Fruit fly (Drosophila melanogaster) whole organism, embryonic: ENCODE results near the gene sdt.
A peak's percentile ranks its signal among the peaks of the same experiment; 100 is the strongest.

Experiments used
- CG12155 ChIP-seq: fragments of 200-800 bp; sonication (Bioruptor generic); optimal IDR thresholded peaks from 3 replicates; lab custom pipeline; 2016; ENCODE audit warnings: missing biosample characterization, missing genetic modification characterization
- CG12219 ChIP-seq: fragments of 200-800 bp; sonication (Bioruptor generic); optimal IDR thresholded peaks from 3 replicates; lab custom pipeline; 2018; ENCODE audit warnings: missing biosample characterization, mild to moderate bottlenecking, missing genetic modification characterization
- CG1233 ChIP-seq: fragments of 200-800 bp; sonication (Bioruptor generic); optimal IDR thresholded peaks from 4 replicates; lab custom pipeline; 2018; ENCODE audit warnings: missing biosample characterization, mild to moderate bottlenecking, missing genetic modification characterization
- CG14710 ChIP-seq: fragments of 200-800 bp; sonication (Bioruptor generic); optimal IDR thresholded peaks from 3 replicates; lab custom pipeline; 2019; ENCODE audit warnings: missing biosample characterization, mild to moderate bottlenecking, missing genetic modification characterization, moderate library complexity
- CG15269 ChIP-seq: fragments of 200-800 bp; sonication (Bioruptor generic); optimal IDR thresholded peaks from 2 replicates; lab custom pipeline; 2018; ENCODE audit warnings: missing biosample characterization, mild to moderate bottlenecking, missing genetic modification characterization, moderate library complexity
- CG17328 ChIP-seq: fragments of 200-800 bp; sonication (Bioruptor generic); IDR thresholded peaks from 2 replicates; pipeline ENCODE4 v1.3.6; 2022; ENCODE audit warnings: missing biosample characterization, missing genetic modification characterization
- CG18262 ChIP-seq: fragments of 200-800 bp; optimal IDR thresholded peaks from 3 replicates; lab custom pipeline; 2019; ENCODE audit warnings: missing biosample characterization, mild to moderate bottlenecking, missing genetic modification characterization, moderate library complexity
- CG5180 ChIP-seq: fragments of 200-800 bp; sonication (Bioruptor generic); optimal IDR thresholded peaks from 3 replicates; lab custom pipeline; 2017; ENCODE audit warnings: missing biosample characterization, missing genetic modification characterization, mild to moderate bottlenecking, moderate library complexity, missing genetic modification reagents
- CG6175 ChIP-seq: fragments of 200-800 bp; sonication (Bioruptor generic); IDR thresholded peaks from 3 replicates; pipeline ENCODE4 v1.3.6; 2022; ENCODE audit warnings: missing biosample characterization, missing genetic modification characterization
- CG8281 ChIP-seq: fragments of 200-800 bp; sonication (Bioruptor generic); optimal IDR thresholded peaks from 2 replicates; lab custom pipeline; 2018; ENCODE audit warnings: missing biosample characterization, mild to moderate bottlenecking, missing genetic modification characterization, moderate library complexity
- CG8388 ChIP-seq: fragments of 200-800 bp; sonication (Bioruptor generic); optimal IDR thresholded peaks from 2 replicates; lab custom pipeline; 2019; ENCODE audit warnings: missing biosample characterization, mild to moderate bottlenecking, missing genetic modification characterization, moderate library complexity
- Drgx ChIP-seq: fragments of 200-800 bp; sonication (Bioruptor generic); IDR thresholded peaks from 2 replicates; pipeline ENCODE4 v1.3.6; 2022; ENCODE audit warnings: missing biosample characterization, missing genetic modification characterization
- Fer1 ChIP-seq: fragments of 200-800 bp; sonication (Bioruptor generic); optimal IDR thresholded peaks from 2 replicates; lab custom pipeline; 2017; ENCODE audit warnings: missing biosample characterization, mild to moderate bottlenecking, missing genetic modification characterization
- Fer2 ChIP-seq: fragments of 200-800 bp; sonication (Bioruptor generic); optimal IDR thresholded peaks from 2 replicates; lab custom pipeline; 2018; ENCODE audit warnings: missing biosample characterization, mild to moderate bottlenecking, missing genetic modification characterization, moderate library complexity
- Gug ChIP-seq: fragments of 200-800 bp; sonication (Bioruptor generic); IDR thresholded peaks from 4 replicates; pipeline ENCODE4 v1.3.6; 2022; ENCODE audit warnings: missing biosample characterization, missing genetic modification characterization
- HHEX ChIP-seq: fragments of 200-800 bp; sonication (Bioruptor generic); optimal IDR thresholded peaks from 3 replicates; lab custom pipeline; 2017; ENCODE audit warnings: missing biosample characterization, mild to moderate bottlenecking, missing genetic modification characterization, missing genetic modification reagents
- HLH3B ChIP-seq: fragments of 200-800 bp; sonication (Bioruptor generic); IDR thresholded peaks from 2 replicates; pipeline ENCODE4 v1.3.6; 2022; ENCODE audit warnings: missing biosample characterization, missing genetic modification characterization
- HLH4C ChIP-seq: fragments of 200-800 bp; sonication (Bioruptor generic); IDR thresholded peaks from 3 replicates; pipeline ENCODE4 v1.3.6; 2022; ENCODE audit warnings: missing biosample characterization, missing genetic modification characterization; ENCODE audit not compliant: partially characterized antibody
- Lpt ChIP-seq: fragments of >200 bp; optimal IDR thresholded peaks from 2 replicates; lab custom pipeline; 2018; ENCODE audit warnings: missing biosample characterization, missing genetic modification characterization
- MESR4 ChIP-seq: fragments of 200-800 bp; sonication (Bioruptor generic); optimal IDR thresholded peaks from 2 replicates; lab custom pipeline; 2018; ENCODE audit warnings: missing biosample characterization, mild to moderate bottlenecking, missing genetic modification characterization, moderate library complexity
- Med ChIP-seq: fragments of 200-800 bp; sonication (Bioruptor generic); peaks from one replicate; lab custom pipeline; 2016; ENCODE audit warnings: missing biosample characterization, missing genetic modification characterization, mild to moderate bottlenecking, inconsistent platforms, moderate library complexity
- Opbp ChIP-seq: fragments of 200-800 bp; sonication (Bioruptor generic); IDR thresholded peaks from 3 replicates; pipeline ENCODE4 v1.3.6; 2022; ENCODE audit warnings: missing biosample characterization, missing genetic modification characterization; ENCODE audit not compliant: partially characterized antibody
- PHDP ChIP-seq: fragments of 200-800 bp; sonication (Bioruptor generic); optimal IDR thresholded peaks from 3 replicates; lab custom pipeline; 2018; ENCODE audit warnings: missing biosample characterization, mild to moderate bottlenecking, missing genetic modification characterization, moderate library complexity
- Ptx1 ChIP-seq: fragments of 200-800 bp; sonication (Bioruptor generic); IDR thresholded peaks from 2 replicates; pipeline ENCODE4 v1.3.6; 2022; ENCODE audit warnings: missing biosample characterization, missing genetic modification characterization
- Ravus ChIP-seq: fragments of 200-800 bp; sonication (Bioruptor generic); IDR thresholded peaks from 2 replicates; pipeline ENCODE4 v1.3.6; 2022; ENCODE audit warnings: missing biosample characterization, missing genetic modification characterization
- Rx ChIP-seq: fragments of 200-800 bp; sonication (Bioruptor generic); IDR thresholded peaks from 2 replicates; pipeline ENCODE4 v1.3.6; 2022; ENCODE audit warnings: missing biosample characterization, missing genetic modification characterization
- Sry-δ ChIP-seq: fragments of 200-800 bp; sonication (Bioruptor generic); optimal IDR thresholded peaks from 2 replicates; lab custom pipeline; 2016; ENCODE audit warnings: missing biosample characterization, missing genetic modification characterization
- ac ChIP-seq: fragments of 200-800 bp; sonication (Bioruptor generic); optimal IDR thresholded peaks from 3 replicates; lab custom pipeline; 2017; ENCODE audit warnings: missing biosample characterization, mild to moderate bottlenecking, missing genetic modification characterization
- aop ChIP-seq: fragments of 200-800 bp; sonication (Bioruptor generic); IDR thresholded peaks from 2 replicates; pipeline ENCODE4 v1.3.6; 2022; ENCODE audit warnings: missing biosample characterization, missing genetic modification characterization
- bcd ChIP-seq: fragments of 200-800 bp; sonication (Bioruptor generic); optimal IDR thresholded peaks from 2 replicates; lab custom pipeline; 2017; ENCODE audit warnings: missing biosample characterization, mild to moderate bottlenecking, missing genetic modification characterization
- esg ChIP-seq: fragments of 200-800 bp; sonication (Bioruptor generic); conservative IDR thresholded peaks from 2 replicates; pipeline ENCODE4 v1.3.6; 2022; ENCODE audit warnings: missing biosample characterization, missing genetic modification characterization
- fd96Cb ChIP-seq: fragments of 200-800 bp; sonication (Bioruptor generic); optimal IDR thresholded peaks from 2 replicates; lab custom pipeline; 2018; ENCODE audit warnings: missing biosample characterization, mild to moderate bottlenecking, missing genetic modification characterization, moderate library complexity
- gem ChIP-seq: fragments of 200-800 bp; sonication (Bioruptor generic); optimal IDR thresholded peaks from 2 replicates; lab custom pipeline; 2019; ENCODE audit warnings: missing biosample characterization, mild to moderate bottlenecking, missing genetic modification characterization, moderate library complexity
- insv ChIP-seq, 2 experiments: fragments of 200-800 bp; sonication (Bioruptor generic); optimal IDR thresholded peaks; 3 replicates each; lab custom pipeline; 2016 to 2018; ENCODE audit warnings: missing biosample characterization in 2 of 2, missing genetic modification characterization in 2 of 2
- lmd ChIP-seq: fragments of 200-800 bp; sonication (Bioruptor generic); IDR thresholded peaks from 2 replicates; pipeline ENCODE4 v1.3.6; 2022; ENCODE audit warnings: missing biosample characterization, missing genetic modification characterization
- pb ChIP-seq: fragments of 200-800 bp; sonication (Bioruptor generic); optimal IDR thresholded peaks from 3 replicates; lab custom pipeline; 2016; ENCODE audit warnings: missing biosample characterization, missing genetic modification characterization
- phol ChIP-seq: fragments of 200-800 bp; sonication (Bioruptor generic); optimal IDR thresholded peaks from 3 replicates; lab custom pipeline; 2018; ENCODE audit warnings: missing biosample characterization, mild to moderate bottlenecking, missing genetic modification characterization, moderate library complexity
- prd ChIP-seq, 3 experiments: fragments of >200 bp in 2 of 3; fragments of 200-800 bp in 1 of 3; sonication (Bioruptor generic) in 1 of 3; optimal IDR thresholded peaks in 2 of 3; IDR thresholded peaks in 1 of 3; 2 replicates in 2 of 3; 3 replicates in 1 of 3; pipeline versions ENCODE4 v1.3.6 to Lab custom; 2017 to 2022; ENCODE audit warnings: missing biosample characterization in 1 of 3, missing genetic modification characterization in 1 of 3
- row ChIP-seq: fragments of 200-800 bp; sonication (Bioruptor generic); IDR thresholded peaks from 3 replicates; pipeline ENCODE4 v1.3.6; 2022; ENCODE audit warnings: missing biosample characterization, missing genetic modification characterization
- schlank ChIP-seq: fragments of 200-800 bp; sonication (Bioruptor generic); optimal IDR thresholded peaks from 2 replicates; lab custom pipeline; 2018; ENCODE audit warnings: missing biosample characterization, mild to moderate bottlenecking, missing genetic modification characterization
- scrt ChIP-seq: fragments of 200-800 bp; sonication (Bioruptor generic); optimal IDR thresholded peaks from 2 replicates; lab custom pipeline; 2018; ENCODE audit warnings: missing biosample characterization, mild to moderate bottlenecking, missing genetic modification characterization, moderate library complexity
- sens ChIP-seq: fragments of 200-800 bp; sonication (Bioruptor generic); peaks from one replicate; lab custom pipeline; 2016; ENCODE audit warnings: missing biosample characterization, missing genetic modification characterization
- seq ChIP-seq: fragments of 200-800 bp; sonication (Bioruptor generic); IDR thresholded peaks from 2 replicates; pipeline ENCODE4 v1.3.6; 2022; ENCODE audit warnings: missing biosample characterization, missing genetic modification characterization
- stc ChIP-seq: fragments of 200-800 bp; sonication (Bioruptor generic); IDR thresholded peaks from 2 replicates; pipeline ENCODE4 v1.3.6; 2022; ENCODE audit warnings: missing biosample characterization, missing genetic modification characterization
- tgo ChIP-seq: fragments of 200-800 bp; sonication (Bioruptor generic); IDR thresholded peaks from 3 replicates; pipeline ENCODE4 v1.3.6; 2022; ENCODE audit warnings: missing biosample characterization, missing genetic modification characterization
- tll ChIP-seq, 2 experiments: fragments of 200-800 bp in 1 of 2; fragments of >200 bp in 1 of 2; sonication (Bioruptor generic) in 1 of 2; optimal IDR thresholded peaks; 2 replicates each; lab custom pipeline; 2017 to 2019; ENCODE audit warnings: missing biosample characterization in 2 of 2, missing genetic modification characterization in 2 of 2, mild to moderate bottlenecking in 1 of 2, moderate library complexity in 1 of 2
- trh ChIP-seq: fragments of 200-800 bp; sonication (Bioruptor generic); optimal IDR thresholded peaks from 2 replicates; lab custom pipeline; 2016; ENCODE audit warnings: missing biosample characterization, missing genetic modification characterization
- unpg ChIP-seq: fragments of 200-800 bp; sonication (Bioruptor generic); optimal IDR thresholded peaks from 3 replicates; lab custom pipeline; 2018; ENCODE audit warnings: missing biosample characterization, mild to moderate bottlenecking, missing genetic modification characterization, moderate library complexity
- usp ChIP-seq: fragments of >200 bp; optimal IDR thresholded peaks from 2 replicates; lab custom pipeline; 2017; ENCODE audit warnings: missing biosample characterization, missing genetic modification characterization

sdt gene

dm6 chrX:8254739-8255326 lies 76.5 kb downstream of the sdt start (continued):
- TF ChIP-seq esg (GFP tag; lab: Robert Waterston, UW) (peak; percentile 18; the same call in 1 of the 2 replicates), tll (GFP tag; optimal IDR thresholded peaks at IDR 0.05; lab: Kevin White, UChicago) (no peak), Ravus (GFP tag; lab: Robert Waterston, UW) (no peak), CG17328 (no peak), HLH4C (GFP tag; lab: Robert Waterston, UW) (no peak), ac (GFP tag; lab: Kevin White, UChicago) (no peak), scrt (GFP tag; lab: Kevin White, UChicago) (no peak), phol (peak; percentile 6), pb (GFP tag; lab: Kevin White, UChicago) (no peak), Rx (0 out of 2 replicates have a peak, but pooled peaks have one; percentile 6), insv (GFP tag; optimal IDR thresholded peaks at IDR 0.05; lab: Kevin White, UChicago) (no peak), Sry-δ (no peak), Med (GFP tag; lab: Kevin White, UChicago) (peak; percentile 30), CG15269 (peak; percentile 2), unpg (GFP tag; lab: Kevin White, UChicago) (peak; percentile 8), Gug (GFP tag; lab: Robert Waterston, UW) (no peak), CG6175 (GFP tag; lab: Robert Waterston, UW) (no peak), schlank (tag; lab: Kevin White, UChicago) (no peak), fd96Cb (no peak), HLH3B (GFP tag; lab: Robert Waterston, UW) (peak; percentile 41; the same call in 1 of the 2 replicates), seq (0 out of 2 replicates have a peak, but pooled peaks have one; percentile 31), CG14710 (tag; lab: Kevin White, UChicago) (no peak), usp (GFP tag; lab: Kevin White, UChicago) (no peak), sens (GFP tag; lab: Kevin White, UChicago) (peak; percentile 62), CG12155 (GFP tag; lab: Kevin White, UChicago) (no peak), Fer1 (no peak), Opbp (GFP tag; lab: Robert Waterston, UW) (no peak), gem (tag; lab: Kevin White, UChicago) (peak; percentile 46), lmd (GFP tag; lab: Robert Waterston, UW) (peak; percentile 23; the same call in 1 of the 2 replicates), aop (GFP tag; lab: Robert Waterston, UW) (no peak), trh (GFP tag; lab: Kevin White, UChicago) (no peak), row (GFP tag; lab: Robert Waterston, UW) (peak; percentile 31; the same call in 1 of the 3 replicates), prd (optimal IDR thresholded peaks at IDR 0.05; lab: Kevin White, UChicago) (no peak), prd (GFP tag; IDR thresholded peaks at IDR 0.05; lab: Robert Waterston, UW) (peak; percentile 55; the same call in 2 of the 3 replicates), CG12219 (GFP tag; lab: Kevin White, UChicago) (no peak), CG5180 (GFP tag; lab: Kevin White, UChicago) (no peak), CG1233 (no peak), CG18262 (no peak), Ptx1 (GFP tag; lab: Robert Waterston, UW) (peak; percentile 51), stc (GFP tag; lab: Robert Waterston, UW) (peak; percentile 59), Fer2 (no peak), bcd (no peak), tgo (GFP tag; lab: Robert Waterston, UW) (0 out of 3 replicates have a peak, but pooled peaks have one; percentile 27), MESR4 (GFP tag; lab: Kevin White, UChicago) (no peak), CG8388 (GFP tag; lab: Kevin White, UChicago) (peak; percentile 23), HHEX (no peak), PHDP (tag; lab: Kevin White, UChicago) (no peak), CG8281 (tag; lab: Kevin White, UChicago) (no peak), Lpt (GFP tag; lab: Kevin White, UChicago) (no peak), Drgx (GFP tag; lab: Robert Waterston, UW) (peak; percentile 57; the same call in 1 of the 2 replicates)
